Fruit fly (Drosophila melanogaster): ENCODE data around the gene trx.

The trx gene

DNA sequence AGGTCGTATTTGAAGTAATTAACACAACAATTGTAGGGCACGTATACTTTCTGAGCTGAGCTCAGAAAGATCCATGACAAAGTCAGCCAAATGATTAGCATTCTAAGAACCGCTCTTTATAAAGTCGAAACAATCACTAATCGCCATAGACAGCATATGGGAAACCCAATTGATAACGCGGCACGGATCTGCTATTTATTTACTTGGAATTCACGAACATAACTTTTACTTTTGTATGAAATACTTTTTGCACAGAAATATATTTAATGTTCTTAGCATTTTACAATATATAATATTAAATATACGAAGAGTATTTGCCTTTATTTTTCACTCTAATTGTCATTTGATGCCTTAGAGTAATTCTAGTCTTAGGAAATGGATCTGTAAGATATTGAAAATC is 42.1 kb downstream of the trx start, which contains the start of gene CG43291:
Gene CG43291 (minus strand): TSS at position 101 of the 400 bp plus-strand sequence.
- no peak for TF ChIP-seq Ets21C (GFP tag; optimal IDR thresholded peaks at IDR 0.05)
- no peak for TF ChIP-seq CG10669 (GFP tag; optimal IDR thresholded peaks at IDR 0.05)
- no peak for TF ChIP-seq salr (GFP tag; optimal IDR thresholded peaks at IDR 0.05)
- TF ChIP-seq Blimp-1 (GFP tag; optimal IDR thresholded peaks at IDR 0.05), result no peak
- TF ChIP-seq Hr38 (GFP tag; optimal IDR thresholded peaks at IDR 0.05), result no peak
- TF ChIP-seq CG7368 (GFP tag; optimal IDR thresholded peaks at IDR 0.05), result no peak
- no peak for TF ChIP-seq CG9139 (GFP tag; optimal IDR thresholded peaks at IDR 0.05)
- no peak for TF ChIP-seq CG31627 (GFP tag; optimal IDR thresholded peaks at IDR 0.05)
- no peak for TF ChIP-seq topi (GFP tag; optimal IDR thresholded peaks at IDR 0.05)
- no peak for TF ChIP-seq CG8632 (GFP tag; optimal IDR thresholded peaks at IDR 0.05)
- TF ChIP-seq Eip78C (GFP tag), result no peak
- TF ChIP-seq CG15336 (GFP tag; IDR thresholded peaks at IDR 0.05), result no peak
- no peak for TF ChIP-seq spab (GFP tag; optimal IDR thresholded peaks at IDR 0.05)

DNA sequence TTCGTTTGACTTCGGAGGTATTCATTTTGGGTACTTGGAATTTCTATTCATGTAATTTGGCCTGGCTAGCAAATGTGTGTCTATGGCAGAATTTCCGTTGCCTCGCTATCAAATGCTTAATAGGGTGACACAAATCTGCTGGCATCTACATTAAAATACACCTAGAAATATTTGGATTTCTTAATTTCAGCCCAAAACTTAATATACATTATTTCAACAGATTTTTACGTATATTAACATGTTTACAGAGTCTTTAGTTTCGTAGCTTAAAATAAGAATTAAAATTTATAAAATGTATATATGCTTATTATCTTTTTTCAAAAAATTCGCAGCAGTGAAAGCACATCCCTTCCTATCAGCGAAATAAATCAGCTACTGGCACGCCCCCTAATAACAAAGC is 57.7 kb downstream of the trx start, which contains the start of gene CG9624:
Gene CG9624 (minus strand): TSS at position 101 of the 400 bp plus-strand sequence.
- TF ChIP-seq CG8319 (GFP tag; optimal IDR thresholded peaks at IDR 0.05) (no peak), CG3032 (tag; optimal IDR thresholded peaks at IDR 0.05) (no peak), vri (GFP tag; optimal IDR thresholded peaks at IDR 0.05) (no peak), CG11294 (GFP tag; IDR thresholded peaks at IDR 0.05) (no peak), CG34406 (GFP tag; optimal IDR thresholded peaks at IDR 0.05) (no peak), CG11902 (GFP tag; optimal IDR thresholded peaks at IDR 0.05) (no peak), CG32006 (GFP tag; optimal IDR thresholded peaks at IDR 0.05) (no peak)

DNA sequence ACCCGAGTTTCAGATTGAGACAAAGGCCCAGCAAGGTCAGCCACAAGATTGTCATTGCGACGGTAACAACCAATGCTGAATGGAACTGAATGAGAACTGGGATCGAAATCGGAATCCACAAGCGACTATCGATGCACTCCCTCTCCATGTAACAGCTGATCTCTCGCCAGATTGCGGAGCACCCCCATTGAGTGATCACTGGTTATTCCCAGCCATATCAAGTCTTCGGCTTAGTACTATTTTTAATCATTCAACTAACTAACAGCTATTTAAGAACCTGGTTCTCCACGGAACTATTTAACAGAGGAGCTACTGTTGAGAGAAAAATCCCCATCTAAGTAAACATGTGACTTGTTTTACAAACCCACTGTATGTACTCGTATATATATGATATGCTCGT is 60.0 kb downstream of the trx start, which contains the start of gene CG9631:
Gene CG9631 (minus strand): TSS at position 101 of the 400 bp plus-strand sequence.
- no peak for TF ChIP-seq CG1621 (tag; optimal IDR thresholded peaks at IDR 0.05)
- no peak for TF ChIP-seq CG8319 (GFP tag; optimal IDR thresholded peaks at IDR 0.05)
- TF ChIP-seq CG11902 (GFP tag; optimal IDR thresholded peaks at IDR 0.05), result no peak
- TF ChIP-seq CG4318 (GFP tag; optimal IDR thresholded peaks at IDR 0.05), result no peak
- no peak for TF ChIP-seq CG11294 (GFP tag; IDR thresholded peaks at IDR 0.05)
- TF ChIP-seq eg (GFP tag; IDR thresholded peaks at IDR 0.05), result no peak
- no peak for TF ChIP-seq Gug (GFP tag; IDR thresholded peaks at IDR 0.05)
- no peak for TF ChIP-seq Ets21C (GFP tag; optimal IDR thresholded peaks at IDR 0.05)
- no peak for TF ChIP-seq CG8632 (GFP tag; optimal IDR thresholded peaks at IDR 0.05)
- no peak for TF ChIP-seq CG31627 (GFP tag; optimal IDR thresholded peaks at IDR 0.05)
- no peak for TF ChIP-seq dsx (GFP tag; optimal IDR thresholded peaks at IDR 0.05; ENCODE audit: poor library complexity, severe bottlenecking)
- no peak for TF ChIP-seq CG15336 (GFP tag; IDR thresholded peaks at IDR 0.05)
- no peak for TF ChIP-seq CG34406 (GFP tag; optimal IDR thresholded peaks at IDR 0.05)
- no peak for TF ChIP-seq topi (GFP tag; optimal IDR thresholded peaks at IDR 0.05)
- no peak for TF ChIP-seq CG11762 (GFP tag; optimal IDR thresholded peaks at IDR 0.05; ENCODE audit: insufficient read depth)

DNA sequence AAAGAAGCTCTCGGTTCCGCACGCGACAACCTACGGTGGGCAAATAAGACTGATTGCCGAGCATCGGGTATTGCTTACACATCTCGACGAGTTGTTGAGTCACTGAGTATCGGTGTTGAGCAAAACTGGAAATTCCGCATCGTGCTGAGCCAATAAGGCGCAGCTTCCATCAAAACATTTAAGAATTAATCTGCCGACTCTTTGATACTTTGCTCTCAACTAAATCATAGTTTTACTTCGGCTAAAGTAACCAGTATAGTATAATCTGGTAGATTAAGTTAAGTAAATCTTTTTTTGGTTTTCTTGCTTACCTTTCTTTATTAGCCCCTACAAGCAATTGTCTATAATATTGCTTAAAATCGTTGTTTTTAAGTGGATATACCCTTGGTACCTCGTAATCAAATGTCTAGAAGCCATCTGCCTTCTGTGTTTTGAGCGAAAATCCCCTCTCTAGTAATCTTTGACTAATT is 62.6 kb downstream of the trx start, which contains the start of gene Sp212:
Gene Sp212 (minus strand): TSS at position 51 of the 470 bp plus-strand sequence.
- TF ChIP-seq Sox14 (GFP tag; optimal IDR thresholded peaks at IDR 0.05) (peak; percentile 14), achi (GFP tag; optimal IDR thresholded peaks at IDR 0.05) (peak; percentile 5), cyc (GFP tag; optimal IDR thresholded peaks at IDR 0.05) (no peak), Hr4 (GFP tag; optimal IDR thresholded peaks at IDR 0.05) (peak; percentile 10), CG10669 (GFP tag; optimal IDR thresholded peaks at IDR 0.05) (peak; percentile 19), CG32006 (GFP tag; optimal IDR thresholded peaks at IDR 0.05) (peak; percentile 21), Eip78C (GFP tag) (peak; percentile 64), eg (GFP tag; IDR thresholded peaks at IDR 0.05) (0 out of 3 replicates have a peak, but pooled peaks have one; percentile 27), Met (GFP tag; optimal IDR thresholded peaks at IDR 0.05) (no peak)

DNA sequence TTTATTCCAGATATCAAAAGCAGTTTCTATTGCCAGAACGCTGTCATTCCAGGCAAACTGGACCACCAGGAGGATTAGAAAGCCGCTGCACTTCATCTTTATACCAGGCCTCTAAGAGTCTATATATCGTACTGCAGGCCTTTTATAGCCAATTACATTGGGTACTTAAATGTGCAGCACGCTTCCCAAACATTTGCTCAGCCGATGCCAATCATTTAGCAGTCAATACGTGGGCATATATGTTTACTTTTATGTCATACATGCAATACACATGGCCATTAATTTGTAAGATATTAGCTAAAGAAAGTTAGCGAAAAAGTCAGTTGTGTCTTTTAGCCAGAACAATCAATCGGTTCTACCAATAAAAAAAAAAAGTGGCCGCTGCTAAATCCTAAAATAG is 65.2 kb downstream of the trx start, which contains the start of gene CG33109:
Gene CG33109 (minus strand): TSS at position 101 of the 400 bp plus-strand sequence.
- no peak for TF ChIP-seq CG11762 (GFP tag; optimal IDR thresholded peaks at IDR 0.05; ENCODE audit: insufficient read depth)
